Worm (Caenorhabditis elegans) whole organism, young adult: ENCODE measurements around the gene cpr-1.

Source experiments
- chd-7 ChIP-seq: sonication (generic microtip); optimal IDR thresholded peaks from 2 replicates; lab custom pipeline; 2016; ENCODE audit warnings: mild to moderate bottlenecking, missing genetic modification characterization, moderate library complexity, missing compliant biosample characterization
- hsf-1 ChIP-seq: fragments of 200-800 bp; sonication (Bioruptor generic); IDR thresholded peaks from 2 replicates; pipeline ENCODE4 v1.3.6; 2022; ENCODE audit warnings: missing genetic modification reagents, missing genetic modification characterization, missing compliant biosample characterization

ce11 chrV:11953621-11954020 is 21.7 kb upstream of the cpr-1 start:
- TF ChIP-seq chd-7: no peak
- no peak for TF ChIP-seq hsf-1 (GFP tag; lab: Robert Waterston, UW)
